Fruit fly (Drosophila melanogaster) whole organism, wandering third instar larva: ENCODE results near the gene CG44476.

ENCODE experiments used
- Abd-B ChIP-seq: fragments of >200 bp; optimal IDR thresholded peaks from 2 replicates; lab custom pipeline; 2017; ENCODE audit warnings: missing biosample characterization, missing genetic modification characterization
- CG32264 ChIP-seq: fragments of 200-800 bp; sonication (Bioruptor generic); optimal IDR thresholded peaks from 2 replicates; lab custom pipeline; 2016; ENCODE audit warnings: missing biosample characterization, missing genetic modification characterization
- CG9705 ChIP-seq: fragments of 200-800 bp; sonication (Bioruptor generic); optimal IDR thresholded peaks from 2 replicates; lab custom pipeline; 2018; ENCODE audit warnings: missing biosample characterization, mild to moderate bottlenecking, missing genetic modification characterization
- CrebA ChIP-seq: fragments of 200-800 bp; sonication (Bioruptor generic); optimal IDR thresholded peaks from 2 replicates; lab custom pipeline; 2016; ENCODE audit warnings: missing biosample characterization, mild to moderate bottlenecking, missing genetic modification characterization, borderline replicate concordance
- Dfd ChIP-seq: fragments of >200 bp; optimal IDR thresholded peaks from 2 replicates; lab custom pipeline; 2017; ENCODE audit warnings: missing biosample characterization, missing genetic modification characterization
- Dif ChIP-seq: fragments of 200-275, 200-300 bp; sonication (Bioruptor generic); optimal IDR thresholded peaks from 2 replicates; lab custom pipeline; 2018; ENCODE audit warnings: missing biosample characterization, missing genetic modification characterization; ENCODE audit not compliant: partially characterized antibody
- GATAd ChIP-seq: sonication (Bioruptor generic); optimal IDR thresholded peaks from 2 replicates; lab custom pipeline; 2016; ENCODE audit warnings: missing biosample characterization, missing genetic modification characterization
- HLH106 ChIP-seq: fragments of 200-800 bp; optimal IDR thresholded peaks from 3 replicates; lab custom pipeline; 2019; ENCODE audit warnings: missing biosample characterization, mild to moderate bottlenecking, missing genetic modification characterization, moderate library complexity
- Hnf4 ChIP-seq: fragments of 200-800 bp; sonication (Bioruptor generic); optimal IDR thresholded peaks from 2 replicates; lab custom pipeline; 2016; ENCODE audit warnings: missing biosample characterization, mild to moderate bottlenecking, missing genetic modification characterization
- Hr78 ChIP-seq: fragments of >200 bp; optimal IDR thresholded peaks from 2 replicates; lab custom pipeline; 2017; ENCODE audit warnings: missing biosample characterization, missing genetic modification characterization
- Hr83 ChIP-seq: fragments of 200-300 bp; sonication (Bioruptor generic); optimal IDR thresholded peaks from 2 replicates; lab custom pipeline; 2016; ENCODE audit warnings: missing biosample characterization, mild to moderate bottlenecking, missing genetic modification characterization, moderate library complexity; ENCODE audit not compliant: poor library complexity, severe bottlenecking
- Jra ChIP-seq: sonication (Bioruptor generic); optimal IDR thresholded peaks from 2 replicates; lab custom pipeline; 2016; ENCODE audit warnings: missing biosample characterization, missing genetic modification characterization
- Mio ChIP-seq: sonication (Bioruptor generic); optimal IDR thresholded peaks from 2 replicates; lab custom pipeline; 2016; ENCODE audit warnings: missing biosample characterization, missing genetic modification characterization
- Myc ChIP-seq: fragments of >200 bp; optimal IDR thresholded peaks from 2 replicates; lab custom pipeline; 2017
- N ChIP-seq: fragments of >200 bp; optimal IDR thresholded peaks from 2 replicates; lab custom pipeline; 2018; ENCODE audit warnings: missing biosample characterization, missing external identifiers, missing genetic modification characterization
- OdsH ChIP-seq: fragments of 200-800 bp; sonication (Bioruptor generic); optimal IDR thresholded peaks from 2 replicates; lab custom pipeline; 2016; ENCODE audit warnings: missing biosample characterization, mild to moderate bottlenecking, missing genetic modification characterization
- Rel ChIP-seq, 2 experiments: fragments of 200-800 bp; sonication (Bioruptor generic) in 1 of 2; optimal IDR thresholded peaks; 2 replicates in 1 of 2; 3 replicates in 1 of 2; lab custom pipeline; 2016 to 2019; ENCODE audit warnings: mild to moderate bottlenecking in 2 of 2, missing biosample characterization in 2 of 2, missing genetic modification characterization in 2 of 2, moderate library complexity in 1 of 2
- Sp1 ChIP-seq: fragments of 200-800 bp; sonication (Bioruptor generic); optimal IDR thresholded peaks from 3 replicates; lab custom pipeline; 2019; ENCODE audit warnings: missing biosample characterization, mild to moderate bottlenecking, missing genetic modification characterization, moderate library complexity
- Vsx2 ChIP-seq: fragments of 200-300, 225-300 bp; sonication (Bioruptor generic); optimal IDR thresholded peaks from 2 replicates; lab custom pipeline; 2018; ENCODE audit warnings: missing biosample characterization, missing genetic modification characterization; ENCODE audit not compliant: partially characterized antibody
- br ChIP-seq: fragments of 200-800 bp; sonication (Bioruptor generic); optimal IDR thresholded peaks from 2 replicates; lab custom pipeline; 2016; ENCODE audit warnings: missing biosample characterization, missing genetic modification characterization
- brk ChIP-seq: fragments of 200-800 bp; sonication (Bioruptor generic); optimal IDR thresholded peaks from 2 replicates; lab custom pipeline; 2016; ENCODE audit warnings: missing biosample characterization, mild to moderate bottlenecking, missing genetic modification characterization
- dl ChIP-seq, 2 experiments: fragments of 175-275, 200-275 bp in 1 of 2; fragments of 200-275 bp in 1 of 2; sonication (Bioruptor generic); optimal IDR thresholded peaks; lab custom pipeline; 2018; ENCODE audit warnings: mild to moderate bottlenecking in 2 of 2, missing biosample characterization in 2 of 2, missing genetic modification characterization in 2 of 2, moderate library complexity in 2 of 2; ENCODE audit not compliant: partially characterized antibody in 2 of 2, insufficient read depth in 1 of 2
- dmrt93B ChIP-seq: fragments of 200-800 bp; sonication (Bioruptor generic); optimal IDR thresholded peaks from 2 replicates; lab custom pipeline; 2018; ENCODE audit warnings: missing biosample characterization, mild to moderate bottlenecking, missing genetic modification characterization
- dsf ChIP-seq: sonication (Bioruptor generic); optimal IDR thresholded peaks from 2 replicates; lab custom pipeline; 2016; ENCODE audit warnings: missing biosample characterization, missing genetic modification characterization, borderline replicate concordance
- ey ChIP-seq: fragments of 200-800 bp; sonication (Bioruptor generic); optimal IDR thresholded peaks from 2 replicates; lab custom pipeline; 2016; ENCODE audit warnings: missing biosample characterization, missing genetic modification characterization
- foxo ChIP-seq, 2 experiments: fragments of 200-800 bp; sonication (Bioruptor generic); optimal IDR thresholded peaks; 2 replicates in 1 of 2; 3 replicates in 1 of 2; lab custom pipeline; 2016 to 2017; ENCODE audit warnings: missing biosample characterization in 2 of 2, missing genetic modification characterization in 2 of 2
- fru ChIP-seq: fragments of 200-800 bp; sonication (Bioruptor generic); optimal IDR thresholded peaks from 3 replicates; lab custom pipeline; 2016; ENCODE audit warnings: missing biosample characterization, mild to moderate bottlenecking, missing genetic modification characterization
- h ChIP-seq: fragments of 200-800 bp; sonication (Bioruptor generic); optimal IDR thresholded peaks from 3 replicates; lab custom pipeline; 2016; ENCODE audit warnings: missing biosample characterization, mild to moderate bottlenecking, missing genetic modification characterization
- jim ChIP-seq: fragments of 175-275, 200-325 bp; sonication (Bioruptor generic); optimal IDR thresholded peaks from 2 replicates; lab custom pipeline; 2016; ENCODE audit warnings: missing biosample characterization, mild to moderate bottlenecking, missing genetic modification characterization
- lola ChIP-seq: fragments of >200 bp; optimal IDR thresholded peaks from 2 replicates; lab custom pipeline; 2017; ENCODE audit warnings: missing biosample characterization, missing genetic modification characterization
- pan ChIP-seq: fragments of >200 bp; optimal IDR thresholded peaks from 2 replicates; lab custom pipeline; 2017
- psq ChIP-seq: fragments of 200-800 bp; sonication (Bioruptor generic); optimal IDR thresholded peaks from 3 replicates; lab custom pipeline; 2017; ENCODE audit warnings: missing biosample characterization, mild to moderate bottlenecking, missing genetic modification characterization, moderate library complexity
- rgr ChIP-seq: fragments of 200-800 bp; sonication (Bioruptor generic); optimal IDR thresholded peaks from 3 replicates; lab custom pipeline; 2016; ENCODE audit warnings: missing biosample characterization, mild to moderate bottlenecking, missing genetic modification characterization
- sage ChIP-seq: fragments of 200-800 bp; sonication (Bioruptor generic); optimal IDR thresholded peaks from 2 replicates; lab custom pipeline; 2016; ENCODE audit warnings: missing biosample characterization, mild to moderate bottlenecking, missing genetic modification characterization
- sv ChIP-seq: fragments of 200-800 bp; sonication (Bioruptor generic); optimal IDR thresholded peaks from 3 replicates; lab custom pipeline; 2016; ENCODE audit warnings: missing biosample characterization, missing genetic modification characterization
- tai ChIP-seq: sonication (Bioruptor generic); optimal IDR thresholded peaks from 2 replicates; lab custom pipeline; 2016; ENCODE audit warnings: missing biosample characterization, missing genetic modification characterization
- usp ChIP-seq: fragments of >200 bp; optimal IDR thresholded peaks from 2 replicates; lab custom pipeline; 2017; ENCODE audit warnings: missing biosample characterization, missing genetic modification characterization
- woc ChIP-seq: sonication (Bioruptor generic); optimal IDR thresholded peaks from 2 replicates; lab custom pipeline; 2016; ENCODE audit warnings: missing biosample characterization, mild to moderate bottlenecking, missing genetic modification characterization

The CG44476 gene

DNA sequence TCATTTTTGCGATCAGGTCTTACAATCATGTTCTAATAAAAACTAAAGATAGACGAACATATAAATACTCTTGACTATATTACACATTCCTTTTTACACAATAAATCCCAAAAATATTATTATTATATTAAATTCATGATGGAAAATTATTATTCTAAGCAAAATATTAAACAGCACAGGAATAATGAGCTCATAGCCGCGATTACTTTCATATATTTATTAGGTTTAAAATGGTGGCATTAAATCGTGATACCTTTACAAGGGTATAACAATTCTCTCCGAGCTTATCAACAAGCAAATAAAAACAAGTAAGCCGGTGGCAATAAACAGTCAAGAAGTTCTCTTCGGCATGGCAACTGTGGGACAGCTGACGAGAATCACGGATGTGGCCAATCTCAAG is 40.1 kb upstream of the CG44476 start, which contains the start of gene CG17681:
Gene CG17681, plus strand, starts transcription at position 56 of the 400 bp plus-strand sequence.
- TF ChIP-seq fru (GFP tag; lab: Kevin White, UChicago) (peak; percentile 34), dl (GFP tag; optimal IDR thresholded peaks at IDR 0.05; lab: Kevin White, UChicago; ENCODE audit: insufficient read depth in 1 of 2, partially characterized antibody in 2 of 2) (no peak), Hr83 (GFP tag; lab: Kevin White, UChicago) (no peak), CG32264 (GFP tag; lab: Kevin White, UChicago) (no peak), dmrt93B (no peak), br (GFP tag; lab: Kevin White, UChicago) (no peak), lola (GFP tag; lab: Kevin White, UChicago) (no peak), Vsx2 (no peak), rgr (GFP tag; lab: Kevin White, UChicago) (peak; percentile 60), Jra (GFP tag; lab: Kevin White, UChicago) (no peak), tai (GFP tag; lab: Kevin White, UChicago) (no peak), sv (GFP tag; lab: Kevin White, UChicago) (no peak), Mio (GFP tag; lab: Kevin White, UChicago) (no peak), ey (GFP tag; lab: Kevin White, UChicago) (no peak), Dfd (GFP tag; lab: Kevin White, UChicago) (no peak), h (no peak), OdsH (GFP tag; lab: Kevin White, UChicago) (peak; percentile 45), foxo (GFP tag; optimal IDR thresholded peaks at IDR 0.05; lab: Kevin White, UChicago) (peak in 1 of 2 experiments; percentile 54), CG9705 (no peak), HLH106 (tag; lab: Kevin White, UChicago) (peak; percentile 28), brk (GFP tag; lab: Kevin White, UChicago) (peak; percentile 58), Hr78 (GFP tag; lab: Kevin White, UChicago) (no peak), GATAd (GFP tag; lab: Kevin White, UChicago) (no peak), Sp1 (GFP tag; lab: Kevin White, UChicago) (no peak), pan (no peak), Abd-B (GFP tag; lab: Kevin White, UChicago) (no peak), CrebA (no peak), psq (GFP tag; lab: Kevin White, UChicago) (peak; percentile 0), sage (GFP tag; lab: Kevin White, UChicago) (peak; percentile 17), Dif (GFP tag; lab: Kevin White, UChicago) (no peak), jim (no peak), Rel (GFP tag; optimal IDR thresholded peaks at IDR 0.05; lab: Kevin White, UChicago) (no peak), Rel (tag; optimal IDR thresholded peaks at IDR 0.05; lab: Kevin White, UChicago) (peak; percentile 31), dsf (GFP tag; lab: Kevin White, UChicago) (no peak), usp (GFP tag; lab: Kevin White, UChicago) (no peak), woc (GFP tag; lab: Kevin White, UChicago) (peak; percentile 5), Hnf4 (GFP tag; lab: Kevin White, UChicago) (no peak), Myc (no peak), N (no peak)

DNA sequence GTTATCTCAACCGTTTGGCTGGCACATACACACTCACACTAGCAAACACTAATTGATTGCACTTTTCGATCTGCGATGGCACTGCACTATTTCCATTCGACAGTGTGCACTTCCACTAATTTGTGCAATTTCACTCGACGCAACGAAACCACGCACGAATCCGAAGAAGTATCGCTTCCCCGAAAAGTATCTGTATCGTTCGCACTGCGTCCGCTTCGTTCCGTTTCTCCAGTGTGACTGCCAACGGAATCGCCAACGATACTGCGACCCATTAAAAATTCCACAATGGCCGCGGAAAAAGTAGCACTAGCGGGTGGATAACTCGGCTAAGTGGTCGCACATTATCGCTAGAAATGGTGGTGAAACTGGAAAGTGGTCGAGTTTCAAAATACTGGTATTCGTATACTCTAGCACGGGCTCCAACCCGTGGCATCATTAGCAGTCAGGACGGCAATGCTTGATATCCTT is 39.2 kb upstream of the CG44476 start, which contains the start of gene Socs36E:
Gene Socs36E, minus strand, starts transcription at position 246 of the 468 bp plus-strand sequence.
- TF ChIP-seq brk (GFP tag; lab: Kevin White, UChicago) (no peak), h (no peak), rgr (GFP tag; lab: Kevin White, UChicago) (peak; percentile 21), HLH106 (tag; lab: Kevin White, UChicago) (peak; percentile 8), foxo (GFP tag; optimal IDR thresholded peaks at IDR 0.05; lab: Kevin White, UChicago) (peak in 1 of 2 experiments; percentile 13), Sp1 (GFP tag; lab: Kevin White, UChicago) (peak; percentile 5), psq (GFP tag; lab: Kevin White, UChicago) (peak; percentile 13), Rel (GFP tag; optimal IDR thresholded peaks at IDR 0.05; lab: Kevin White, UChicago) (no peak), Rel (tag; optimal IDR thresholded peaks at IDR 0.05; lab: Kevin White, UChicago) (peak; percentile 70), Myc (peak; percentile 93), Vsx2 (peak; percentile 35), Hr83 (GFP tag; lab: Kevin White, UChicago) (peak; percentile 42), sage (GFP tag; lab: Kevin White, UChicago) (no peak), sv (GFP tag; lab: Kevin White, UChicago) (peak; percentile 4)
